Fruit fly (Drosophila melanogaster) whole organism, prepupa: ENCODE data around the gene CG12057.

Experiments
- CG11902 ChIP-seq: fragments of 200-800 bp; sonication (Bioruptor generic); optimal IDR thresholded peaks from 3 replicates; lab custom pipeline; 2016; ENCODE audit warnings: missing biosample characterization, missing genetic modification characterization
- CG16779 ChIP-seq: fragments of 200-800 bp; sonication (Bioruptor generic); optimal IDR thresholded peaks from 3 replicates; lab custom pipeline; 2017; ENCODE audit warnings: missing biosample characterization, mild to moderate bottlenecking, missing genetic modification characterization
- Eip78C ChIP-seq: fragments of 200-800 bp; sonication (Bioruptor generic); peaks from one replicate; lab custom pipeline; 2016; ENCODE audit warnings: missing biosample characterization, missing genetic modification characterization
- Hr39 ChIP-seq: fragments of 200-800 bp; sonication (Bioruptor generic); optimal IDR thresholded peaks from 2 replicates; lab custom pipeline; 2016; ENCODE audit warnings: missing biosample characterization, missing genetic modification characterization
- Sox102F ChIP-seq: fragments of 200-800 bp; sonication (Bioruptor generic); optimal IDR thresholded peaks from 2 replicates; lab custom pipeline; 2016; ENCODE audit warnings: missing biosample characterization, mild to moderate bottlenecking, missing genetic modification characterization
- cyc ChIP-seq: fragments of 200-800 bp; sonication (Bioruptor generic); optimal IDR thresholded peaks from 3 replicates; lab custom pipeline; 2016; ENCODE audit warnings: missing biosample characterization, missing genetic modification characterization
- fkh ChIP-seq: fragments of 200-800 bp; sonication (Bioruptor generic); optimal IDR thresholded peaks from 3 replicates; lab custom pipeline; 2017; ENCODE audit warnings: missing biosample characterization, mild to moderate bottlenecking, missing genetic modification characterization, moderate library complexity
- lz ChIP-seq: fragments of 200-800 bp; sonication (Bioruptor generic); optimal IDR thresholded peaks from 3 replicates; lab custom pipeline; 2016; ENCODE audit warnings: missing biosample characterization, missing genetic modification characterization

- TF ChIP-seq CG11902 (GFP tag; lab: Kevin White, UChicago), result no peak
- TF ChIP-seq lz, result no peak
- no peak for TF ChIP-seq Hr39
- TF ChIP-seq fkh (GFP tag; lab: Kevin White, UChicago), result no peak
- TF ChIP-seq cyc (GFP tag; lab: Kevin White, UChicago), result no peak
- TF ChIP-seq CG16779 (tag; lab: Kevin White, UChicago), result no peak
- TF ChIP-seq Sox102F (GFP tag; lab: Kevin White, UChicago), result no peak
- no peak for TF ChIP-seq Eip78C
These were observed 23.1 kb downstream of the CG12057 start, which contains the start of gene Obp8a for dm6 chrX:9214576-9214975.
